Fruit fly (Drosophila melanogaster): Measurements from ENCODE around the gene CG13282.

DNA sequence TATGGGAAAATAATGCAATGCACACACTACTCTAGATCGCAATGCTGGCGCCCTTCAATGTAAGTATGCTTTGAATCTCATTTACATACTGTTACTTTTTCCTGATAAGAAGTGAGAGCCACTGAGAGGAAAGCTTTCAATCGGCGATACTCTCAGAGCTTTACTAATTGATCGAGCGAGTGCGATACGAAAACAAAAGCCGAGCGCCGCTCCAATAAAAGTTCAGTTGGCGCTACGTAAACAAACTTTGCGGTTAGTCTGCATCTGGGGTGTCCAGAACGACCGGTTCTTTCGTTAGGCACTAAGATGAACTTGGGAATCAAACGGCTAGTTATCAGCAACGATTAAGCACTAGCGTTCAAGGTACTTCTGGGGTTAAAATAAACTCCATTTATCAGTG, 43.0 kb downstream of the CG13282 start, which contains the start of gene CG17928:
- no peak for TF ChIP-seq bab1 (GFP tag; optimal IDR thresholded peaks at IDR 0.05)
- TF ChIP-seq pad (GFP tag; optimal IDR thresholded peaks at IDR 0.05) = no peak
- no peak for TF ChIP-seq CG7045 (GFP tag; optimal IDR thresholded peaks at IDR 0.05)
- peak; percentile 74 for TF ChIP-seq kay (GFP tag; ENCODE audit: borderline replicate concordance)
- TF ChIP-seq Hr96 (GFP tag; optimal IDR thresholded peaks at IDR 0.05) = no peak
- TF ChIP-seq CG33017 (tag; optimal IDR thresholded peaks at IDR 0.05) = no peak
- no peak for TF ChIP-seq Clk (GFP tag; optimal IDR thresholded peaks at IDR 0.05)
- no peak for TF ChIP-seq CG14711 (tag; optimal IDR thresholded peaks at IDR 0.05)
- no peak for TF ChIP-seq cnc (optimal IDR thresholded peaks at IDR 0.05)
- no peak for TF ChIP-seq CG12768 (GFP tag; optimal IDR thresholded peaks at IDR 0.05)
- TF ChIP-seq CG11617 (GFP tag; optimal IDR thresholded peaks at IDR 0.05) = no peak
- no peak for TF ChIP-seq CG5204 (GFP tag; optimal IDR thresholded peaks at IDR 0.05)
- TF ChIP-seq toe (GFP tag; optimal IDR thresholded peaks at IDR 0.05) = no peak
- no peak for TF ChIP-seq Mnt (GFP tag; optimal IDR thresholded peaks at IDR 0.05)

Data from whole organism, adult.